Worm (Caenorhabditis elegans): ENCODE measurements around the gene asp-5.

Gene asp-5

ce11 chrV:8269878-8270277, 2.3 kb upstream of the asp-5 start (continued):
- TF ChIP-seq hlh-30 (tag; optimal IDR thresholded peaks at IDR 0.05; ENCODE audit: insufficient read depth) (peak; percentile 47), nhr-28 (tag; optimal IDR thresholded peaks at IDR 0.05) (no peak), pha-4 (GFP tag; IDR thresholded peaks at IDR 0.05) (peak; percentile 29; the same call in 1 of the 2 replicates), pha-4 (tag; optimal IDR thresholded peaks at IDR 0.05) (no peak), spr-3 (GFP tag; optimal IDR thresholded peaks at IDR 0.05) (no peak), zip-2 (tag; optimal IDR thresholded peaks at IDR 0.05) (no peak), php-3 (GFP tag; IDR thresholded peaks at IDR 0.05) (peak; percentile 50; the same call in 1 of the 2 replicates), egl-43 (GFP tag; IDR thresholded peaks at IDR 0.05) (no peak), nhr-41 (GFP tag; IDR thresholded peaks at IDR 0.05) (no peak), dve-1 (tag; optimal IDR thresholded peaks at IDR 0.05; ENCODE audit: insufficient read depth) (peak; percentile 87), ceh-82 (tag; optimal IDR thresholded peaks at IDR 0.05) (no peak), dmd-8 (GFP tag; IDR thresholded peaks at IDR 0.05) (no peak), aly-2 (tag; optimal IDR thresholded peaks at IDR 0.05) (no peak), cey-2 (tag; optimal IDR thresholded peaks at IDR 0.05; ENCODE audit: borderline replicate concordance, insufficient read depth) (no peak), Y5F2A.4 (GFP tag; optimal IDR thresholded peaks at IDR 0.05) (no peak), tra-1 (GFP tag; IDR thresholded peaks at IDR 0.05) (peak; percentile 35; the same call in 1 of the 2 replicates), ceh-44 (GFP tag; IDR thresholded peaks at IDR 0.05) (no peak), hif-1 (tag; optimal IDR thresholded peaks at IDR 0.05) (peak in 1 of 2 experiments; percentile 19), spr-1 (tag; optimal IDR thresholded peaks at IDR 0.05) (no peak), zag-1 (tag; optimal IDR thresholded peaks at IDR 0.05) (no peak), nhr-102 (tag; optimal IDR thresholded peaks at IDR 0.05) (peak; percentile 53), lim-7 (GFP tag; IDR thresholded peaks at IDR 0.05) (no peak), attf-4 (tag; optimal IDR thresholded peaks at IDR 0.05) (no peak), madf-5 (GFP tag; IDR thresholded peaks at IDR 0.05) (no peak), daf-8 (GFP tag; IDR thresholded peaks at IDR 0.05) (no peak), nhr-10 (tag; optimal IDR thresholded peaks at IDR 0.05) (no peak), lin-13 (GFP tag; optimal IDR thresholded peaks at IDR 0.05) (no peak), nhr-25 (tag; optimal IDR thresholded peaks at IDR 0.05; ENCODE audit: borderline replicate concordance, insufficient read depth) (no peak), nhr-6 (tag; optimal IDR thresholded peaks at IDR 0.05) (no peak), dmd-6 (GFP tag; IDR thresholded peaks at IDR 0.05) (peak; percentile 84), R02D3.7 (tag; optimal IDR thresholded peaks at IDR 0.05) (no peak)

ce11 chrV:8271395-8271794, 790 bp upstream of the asp-5 start:
- TF ChIP-seq F10B5.3 (tag; optimal IDR thresholded peaks at IDR 0.05) (no peak), sdz-12 (GFP tag; optimal IDR thresholded peaks at IDR 0.05) (no peak), mxl-2 (GFP tag; conservative IDR thresholded peaks at IDR 0.05) (no peak), mdl-1 (tag; optimal IDR thresholded peaks at IDR 0.05) (no peak), unc-62 (GFP tag; optimal IDR thresholded peaks at IDR 0.05 in 1 of 2) (peak in 1 of 2 experiments; percentile 94), unc-62 (tag; optimal IDR thresholded peaks at IDR 0.05) (no peak)

- TF ChIP-seq ZK546.5 (tag; optimal IDR thresholded peaks at IDR 0.05) = no peak
- no peak for TF ChIP-seq nhr-25 (tag; optimal IDR thresholded peaks at IDR 0.05; ENCODE audit: borderline replicate concordance, insufficient read depth)
- TF ChIP-seq unc-62 (GFP tag; optimal IDR thresholded peaks at IDR 0.05 in 1 of 2) = peak in 1 of 2 experiments; percentile 9
- TF ChIP-seq unc-62 (tag; optimal IDR thresholded peaks at IDR 0.05) = no peak
These were observed 6.6 kb downstream of the asp-5 start, which contains the start of gene str-136 for ce11 chrV:8278830-8279229. Gene str-136 (minus strand): TSS chrV:8278930.
